Fruit fly (Drosophila melanogaster): ENCODE results near the gene ssp7.

dm6 chrX:11140163-11140562 is at the start of gene ssp7:
- TF ChIP-seq cnc (optimal IDR thresholded peaks at IDR 0.05) (no peak), Mnt (GFP tag; optimal IDR thresholded peaks at IDR 0.05) (no peak), CG1620 (GFP tag; optimal IDR thresholded peaks at IDR 0.05) (no peak), kay (GFP tag; ENCODE audit: borderline replicate concordance) (no peak), CG7101 (tag; optimal IDR thresholded peaks at IDR 0.05) (no peak), toe (GFP tag; optimal IDR thresholded peaks at IDR 0.05) (no peak), Crg-1 (GFP tag; optimal IDR thresholded peaks at IDR 0.05) (no peak), CG33017 (tag; optimal IDR thresholded peaks at IDR 0.05) (no peak), CG5204 (GFP tag; optimal IDR thresholded peaks at IDR 0.05) (no peak)

Data from whole organism, adult.